Fruit fly (Drosophila melanogaster): ENCODE measurements around the gene Gr77a.

Gr77a gene

DNA sequence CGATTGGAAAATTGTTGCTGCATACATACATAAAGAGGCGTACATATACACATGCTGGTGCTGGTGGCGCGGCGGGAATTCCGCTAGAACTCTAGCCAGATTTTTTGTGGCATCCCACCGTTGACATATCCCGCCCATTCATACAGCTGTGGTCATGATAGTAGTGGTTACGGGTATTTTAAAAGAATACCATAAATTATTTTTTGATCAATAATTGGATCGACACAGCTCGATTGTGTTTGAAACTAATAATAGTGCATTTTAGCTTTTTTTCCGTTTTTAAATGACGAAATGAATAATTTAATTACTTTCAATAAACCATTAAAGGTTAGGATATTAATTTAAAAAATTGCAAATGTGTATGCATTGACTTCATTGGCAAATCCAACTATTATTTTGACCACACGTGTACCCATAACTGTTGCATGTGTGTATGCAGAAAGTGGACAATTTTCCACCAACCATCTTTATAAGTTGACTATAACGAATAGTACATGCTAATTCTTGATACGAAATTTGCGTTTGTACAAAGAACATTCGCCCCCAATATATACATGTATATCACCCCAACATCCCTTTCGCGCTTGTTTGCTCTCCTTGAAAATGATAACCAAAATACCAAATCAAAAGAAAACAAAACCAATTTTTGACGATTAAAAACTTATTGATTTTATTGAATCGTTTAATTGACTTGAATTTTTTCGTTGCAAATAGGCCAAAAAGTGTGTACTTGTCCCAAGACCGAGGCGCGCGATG is 32.8 kb upstream of the Gr77a start (continued):
- peak; percentile 55; the same call in 1 of the 2 replicates for TF ChIP-seq CG7372 (GFP tag; IDR thresholded peaks at IDR 0.05)
- peak; percentile 3 for TF ChIP-seq exex (tag; optimal IDR thresholded peaks at IDR 0.05)
- TF ChIP-seq NC2β (GFP tag; optimal IDR thresholded peaks at IDR 0.05), result peak; percentile 47
- TF ChIP-seq emc (GFP tag; optimal IDR thresholded peaks at IDR 0.05), result peak; percentile 40
- TF ChIP-seq CG12744 (GFP tag; optimal IDR thresholded peaks at IDR 0.05), result peak; percentile 60
- peak; percentile 19 for TF ChIP-seq kah (GFP tag; optimal IDR thresholded peaks at IDR 0.05)
- peak; percentile 70 for TF ChIP-seq CG6813 (GFP tag; optimal IDR thresholded peaks at IDR 0.05)
- TF ChIP-seq shn (GFP tag; optimal IDR thresholded peaks at IDR 0.05), result peak; percentile 41
- TF ChIP-seq CG11085 (GFP tag; IDR thresholded peaks at IDR 0.05), result peak; percentile 64; the same call in 1 of the 2 replicates
- TF ChIP-seq Ravus (GFP tag; IDR thresholded peaks at IDR 0.05), result peak; percentile 42; the same call in 1 of the 2 replicates
- TF ChIP-seq CG10462 (GFP tag; optimal IDR thresholded peaks at IDR 0.05), result peak; percentile 65
- peak; percentile 53 for TF ChIP-seq jing (GFP tag; optimal IDR thresholded peaks at IDR 0.05)
- TF ChIP-seq NC2α (GFP tag; optimal IDR thresholded peaks at IDR 0.05), result peak; percentile 35
- 0 out of 3 replicates have a peak, but pooled peaks have one; percentile 11 for TF ChIP-seq CG3726 (GFP tag; IDR thresholded peaks at IDR 0.05)
- TF ChIP-seq CG10274 (GFP tag; optimal IDR thresholded peaks at IDR 0.05), result peak; percentile 25
- TF ChIP-seq cato (GFP tag; optimal IDR thresholded peaks at IDR 0.05; ENCODE audit: borderline replicate concordance), result peak; percentile 44
- no peak for TF ChIP-seq CG33557 (GFP tag; optimal IDR thresholded peaks at IDR 0.05)
- peak; percentile 67 for TF ChIP-seq CG1233 (GFP tag; optimal IDR thresholded peaks at IDR 0.05)
- peak; percentile 73 for TF ChIP-seq Ssrp (tag; optimal IDR thresholded peaks at IDR 0.05)
- TF ChIP-seq CG9876 (GFP tag; optimal IDR thresholded peaks at IDR 0.05), result peak; percentile 8
- no peak for TF ChIP-seq fd102C (GFP tag; optimal IDR thresholded peaks at IDR 0.05)
- TF ChIP-seq fd64A (GFP tag; optimal IDR thresholded peaks at IDR 0.05), result peak; percentile 46
- TF ChIP-seq CG11560 (tag; IDR thresholded peaks at IDR 0.05), result peak; percentile 38; the same call in 1 of the 3 replicates
- TF ChIP-seq E2f1 (GFP tag; IDR thresholded peaks at IDR 0.05), result peak; percentile 86
- TF ChIP-seq CG17612 (GFP tag; IDR thresholded peaks at IDR 0.05), result no peak
- peak; percentile 61 for TF ChIP-seq dati (GFP tag; IDR thresholded peaks at IDR 0.05)
- TF ChIP-seq Hr39 (optimal IDR thresholded peaks at IDR 0.05), result no peak
- peak; percentile 87 for TF ChIP-seq CG34422 (GFP tag; IDR thresholded peaks at IDR 0.05)
- TF ChIP-seq Elba2 (GFP tag; optimal IDR thresholded peaks at IDR 0.05), result peak; percentile 62
- peak; percentile 66 for TF ChIP-seq Nf-YA (GFP tag; IDR thresholded peaks at IDR 0.05)
- no peak for TF ChIP-seq CG7271 (tag; optimal IDR thresholded peaks at IDR 0.05)
- peak; percentile 32 for TF ChIP-seq CG31388 (GFP tag; optimal IDR thresholded peaks at IDR 0.05)
- peak; percentile 88 for TF ChIP-seq lab (GFP tag; optimal IDR thresholded peaks at IDR 0.05)
- peak; percentile 66 for TF ChIP-seq CG4854 (GFP tag; optimal IDR thresholded peaks at IDR 0.05)
- no peak for TF ChIP-seq CG8765 (GFP tag; IDR thresholded peaks at IDR 0.05)
- peak; percentile 78 for TF ChIP-seq CG15269 (tag; optimal IDR thresholded peaks at IDR 0.05)
- peak; percentile 86 for TF ChIP-seq CG17359 (tag; optimal IDR thresholded peaks at IDR 0.05)
- peak; percentile 51 for TF ChIP-seq CG7928 (GFP tag; optimal IDR thresholded peaks at IDR 0.05)
- peak; percentile 86 for TF ChIP-seq CG12219 (GFP tag; optimal IDR thresholded peaks at IDR 0.05)
- peak; percentile 38 for TF ChIP-seq her (GFP tag; optimal IDR thresholded peaks at IDR 0.05)
- TF ChIP-seq stc (GFP tag; IDR thresholded peaks at IDR 0.05), result peak; percentile 84
- TF ChIP-seq Lpt (GFP tag; optimal IDR thresholded peaks at IDR 0.05), result no peak
- TF ChIP-seq croc (GFP tag; conservative IDR thresholded peaks at IDR 0.05), result 0 out of 3 replicates have a peak, but pooled peaks have one; percentile 13
- peak; percentile 48 for TF ChIP-seq CG2202 (tag; optimal IDR thresholded peaks at IDR 0.05)
- TF ChIP-seq CG32532 (GFP tag; IDR thresholded peaks at IDR 0.05), result peak; percentile 89
- TF ChIP-seq p53 (GFP tag; optimal IDR thresholded peaks at IDR 0.05), result no peak
- TF ChIP-seq ERR (GFP tag; optimal IDR thresholded peaks at IDR 0.05), result peak; percentile 44
- peak; percentile 5 for TF ChIP-seq nom (GFP tag; optimal IDR thresholded peaks at IDR 0.05)
- TF ChIP-seq CG8359 (GFP tag; optimal IDR thresholded peaks at IDR 0.05; ENCODE audit: borderline replicate concordance), result peak; percentile 30
